Fruit fly (Drosophila melanogaster): Measurements from ENCODE around the gene CCAP.

The CCAP gene

DNA sequence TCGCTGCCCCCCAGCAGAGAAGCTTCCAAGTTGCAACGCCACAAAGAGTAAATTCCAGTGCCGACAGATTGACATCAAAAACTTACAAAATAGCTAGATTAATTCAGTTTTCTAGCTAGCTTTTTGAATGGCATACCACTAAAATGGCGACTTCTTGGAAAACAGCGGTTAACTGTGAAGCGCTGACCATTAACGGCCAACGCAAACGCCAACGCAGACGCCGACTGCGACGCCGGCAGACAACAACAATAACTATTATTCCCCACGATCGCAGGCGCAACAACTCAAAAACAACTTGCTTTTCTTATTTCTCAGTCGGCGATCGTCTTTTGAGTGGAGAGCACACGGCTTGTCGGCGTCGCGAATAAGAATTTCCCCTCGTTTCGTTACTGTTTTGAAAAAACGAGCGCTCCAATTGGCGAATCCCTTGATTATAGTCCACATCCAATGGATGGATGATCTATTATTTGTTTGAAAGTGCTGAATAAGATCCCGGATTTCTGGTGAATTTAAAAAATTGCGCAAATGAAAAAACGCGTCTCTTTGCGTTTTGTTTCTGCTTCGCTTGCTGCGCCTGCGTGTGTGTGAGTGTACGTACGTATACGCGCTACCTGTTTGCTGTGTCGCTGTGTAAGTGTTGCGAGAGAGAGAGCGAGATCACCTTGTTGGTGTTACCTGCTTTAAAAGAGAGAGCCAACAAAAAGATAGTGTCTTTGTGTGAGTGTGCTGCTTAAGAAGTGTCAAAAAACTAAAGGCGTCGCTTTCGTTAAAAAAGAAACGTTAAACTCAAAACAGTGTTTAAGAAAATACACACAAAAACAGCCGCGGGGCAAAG, 35.2 kb downstream of the CCAP start:
- TF ChIP-seq CG13204 (GFP tag; optimal IDR thresholded peaks at IDR 0.05), result no peak
- no peak for TF ChIP-seq CG17806 (tag; optimal IDR thresholded peaks at IDR 0.05)
- peak; percentile 38; the same call in 1 of the 3 replicates for TF ChIP-seq fd96Ca (GFP tag; IDR thresholded peaks at IDR 0.05)
- no peak for TF ChIP-seq Pif1A (GFP tag; optimal IDR thresholded peaks at IDR 0.05)
- no peak for TF ChIP-seq CG9948 (tag; optimal IDR thresholded peaks at IDR 0.05)
- no peak for TF ChIP-seq CG14655 (GFP tag; optimal IDR thresholded peaks at IDR 0.05)
- no peak for TF ChIP-seq rn (GFP tag; IDR thresholded peaks at IDR 0.05)
- no peak for TF ChIP-seq CG8301 (tag; optimal IDR thresholded peaks at IDR 0.05)
- peak; percentile 59; the same call in 1 of the 3 replicates for TF ChIP-seq CG4496 (GFP tag; IDR thresholded peaks at IDR 0.05)
- no peak; the same call in 1 of the 2 replicates for TF ChIP-seq CG32121 (GFP tag; IDR thresholded peaks at IDR 0.05)
- TF ChIP-seq gl (tag; optimal IDR thresholded peaks at IDR 0.05), result no peak
- TF ChIP-seq Pif1B (GFP tag; optimal IDR thresholded peaks at IDR 0.05), result no peak
- no peak for TF ChIP-seq CG12605 (GFP tag; IDR thresholded peaks at IDR 0.05)
- peak; percentile 5; the same call in 1 of the 2 replicates for TF ChIP-seq Ets98B (GFP tag; IDR thresholded peaks at IDR 0.05)
- peak; percentile 2 for TF ChIP-seq CG34367 (tag; optimal IDR thresholded peaks at IDR 0.05)
- TF ChIP-seq CG8159 (tag; optimal IDR thresholded peaks at IDR 0.05), result no peak
- TF ChIP-seq CG10348 (GFP tag; IDR thresholded peaks at IDR 0.05), result no peak
- no peak for TF ChIP-seq D1 (tag; optimal IDR thresholded peaks at IDR 0.05)
- no peak for TF ChIP-seq EcR (GFP tag; optimal IDR thresholded peaks at IDR 0.05)
- no peak for TF ChIP-seq Snoo (tag; optimal IDR thresholded peaks at IDR 0.05)
- TF ChIP-seq CG15710 (tag; optimal IDR thresholded peaks at IDR 0.05), result peak; percentile 16

DNA sequence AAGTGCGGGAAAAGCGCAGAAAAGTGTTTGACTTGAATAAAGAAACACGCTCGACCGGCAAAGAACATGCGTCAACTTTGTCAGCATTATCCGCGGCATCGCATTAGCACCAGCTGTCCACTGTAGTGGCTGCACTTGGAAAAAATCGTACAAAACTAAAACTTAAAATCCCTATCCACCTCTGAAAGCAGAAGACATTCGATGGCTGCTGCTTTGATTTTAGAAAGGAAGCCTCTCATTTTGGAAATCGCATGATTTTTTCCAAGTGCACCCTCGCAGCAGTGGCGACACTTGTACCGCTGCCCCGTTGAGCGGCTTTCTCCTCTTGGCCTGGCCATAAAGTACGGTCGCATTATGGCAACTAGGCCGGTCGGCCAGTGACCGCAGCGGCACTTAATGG, 37.6 kb downstream of the CCAP start:
- TF ChIP-seq Snoo (tag; optimal IDR thresholded peaks at IDR 0.05) (no peak), CG4496 (GFP tag; IDR thresholded peaks at IDR 0.05) (peak; percentile 86), fd96Ca (GFP tag; IDR thresholded peaks at IDR 0.05) (peak; percentile 90), CG34367 (tag; optimal IDR thresholded peaks at IDR 0.05) (peak; percentile 17), CG8159 (tag; optimal IDR thresholded peaks at IDR 0.05) (no peak), Pif1A (GFP tag; optimal IDR thresholded peaks at IDR 0.05) (peak; percentile 78), CG14655 (GFP tag; optimal IDR thresholded peaks at IDR 0.05) (peak; percentile 73), CG12605 (GFP tag; IDR thresholded peaks at IDR 0.05) (peak; percentile 57), CG15710 (tag; optimal IDR thresholded peaks at IDR 0.05) (peak; percentile 14), CG8301 (tag; optimal IDR thresholded peaks at IDR 0.05) (peak; percentile 79), Ets98B (GFP tag; IDR thresholded peaks at IDR 0.05) (peak; percentile 87), rn (GFP tag; IDR thresholded peaks at IDR 0.05) (peak; percentile 51; the same call in 1 of the 2 replicates), EcR (GFP tag; optimal IDR thresholded peaks at IDR 0.05) (no peak), D1 (tag; optimal IDR thresholded peaks at IDR 0.05) (no peak), CG9948 (tag; optimal IDR thresholded peaks at IDR 0.05) (peak; percentile 26), CG32121 (GFP tag; IDR thresholded peaks at IDR 0.05) (peak; percentile 78), Pif1B (GFP tag; optimal IDR thresholded peaks at IDR 0.05) (peak; percentile 23), CG13204 (GFP tag; optimal IDR thresholded peaks at IDR 0.05) (no peak)

DNA sequence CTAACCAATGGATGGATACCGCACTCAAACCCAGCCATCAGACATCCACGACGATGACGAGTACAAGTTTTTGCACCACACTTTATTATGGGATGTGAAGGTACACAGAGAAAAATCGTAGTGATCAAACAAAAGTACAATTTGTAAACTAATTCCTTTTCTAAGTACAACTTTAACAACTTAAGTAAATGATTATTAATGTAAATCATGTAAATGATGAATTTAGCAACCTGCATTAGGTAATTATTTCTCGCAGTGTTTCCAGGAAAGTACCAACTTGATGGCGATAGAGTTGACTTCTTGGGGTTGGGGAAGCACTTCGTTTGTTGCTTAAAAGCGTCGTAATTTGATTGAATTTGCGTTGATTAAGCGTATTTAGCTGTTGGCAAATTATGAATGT, 38.8 kb downstream of the CCAP start:
- TF ChIP-seq CG8159 (tag; optimal IDR thresholded peaks at IDR 0.05), result peak; percentile 28
- peak; percentile 21; the same call in 1 of the 2 replicates for TF ChIP-seq Ets98B (GFP tag; IDR thresholded peaks at IDR 0.05)
- TF ChIP-seq CG10348 (GFP tag; IDR thresholded peaks at IDR 0.05), result no peak
- no peak for TF ChIP-seq Snoo (tag; optimal IDR thresholded peaks at IDR 0.05)
- TF ChIP-seq CG34367 (tag; optimal IDR thresholded peaks at IDR 0.05), result peak; percentile 61
- TF ChIP-seq D1 (tag; optimal IDR thresholded peaks at IDR 0.05), result no peak
- no peak for TF ChIP-seq gl (tag; optimal IDR thresholded peaks at IDR 0.05)
- TF ChIP-seq CG4496 (GFP tag; IDR thresholded peaks at IDR 0.05), result peak; percentile 68
- peak; percentile 62 for TF ChIP-seq CG15710 (tag; optimal IDR thresholded peaks at IDR 0.05)
- TF ChIP-seq CG14655 (GFP tag; optimal IDR thresholded peaks at IDR 0.05), result peak; percentile 37
- no peak for TF ChIP-seq Pif1B (GFP tag; optimal IDR thresholded peaks at IDR 0.05)
- TF ChIP-seq rn (GFP tag; IDR thresholded peaks at IDR 0.05), result no peak
- TF ChIP-seq CG9948 (tag; optimal IDR thresholded peaks at IDR 0.05), result peak; percentile 45
- TF ChIP-seq Pif1A (GFP tag; optimal IDR thresholded peaks at IDR 0.05), result peak; percentile 72
- no peak for TF ChIP-seq fd96Ca (GFP tag; IDR thresholded peaks at IDR 0.05)
- TF ChIP-seq CG32121 (GFP tag; IDR thresholded peaks at IDR 0.05), result peak; percentile 61
- TF ChIP-seq CG17806 (tag; optimal IDR thresholded peaks at IDR 0.05), result no peak
- no peak for TF ChIP-seq CG12605 (GFP tag; IDR thresholded peaks at IDR 0.05)
- TF ChIP-seq CG13204 (GFP tag; optimal IDR thresholded peaks at IDR 0.05), result no peak
- no peak for TF ChIP-seq EcR (GFP tag; optimal IDR thresholded peaks at IDR 0.05)
- peak; percentile 45 for TF ChIP-seq CG8301 (tag; optimal IDR thresholded peaks at IDR 0.05)

Measured in whole organism, pupa.